Fruit fly (Drosophila melanogaster) whole organism, wandering third instar larva: Measurements from ENCODE around the gene mRpS30.

Source experiments
- CrebA ChIP-seq: fragments of 200-800 bp; sonication (Bioruptor generic); optimal IDR thresholded peaks from 2 replicates; lab custom pipeline; 2016; ENCODE audit warnings: missing biosample characterization, mild to moderate bottlenecking, missing genetic modification characterization, borderline replicate concordance
- Dfd ChIP-seq: fragments of >200 bp; optimal IDR thresholded peaks from 2 replicates; lab custom pipeline; 2017; ENCODE audit warnings: missing biosample characterization, missing genetic modification characterization
- GATAd ChIP-seq: sonication (Bioruptor generic); optimal IDR thresholded peaks from 2 replicates; lab custom pipeline; 2016; ENCODE audit warnings: missing biosample characterization, missing genetic modification characterization
- Hr78 ChIP-seq: fragments of >200 bp; optimal IDR thresholded peaks from 2 replicates; lab custom pipeline; 2017; ENCODE audit warnings: missing biosample characterization, missing genetic modification characterization
- Jra ChIP-seq: sonication (Bioruptor generic); optimal IDR thresholded peaks from 2 replicates; lab custom pipeline; 2016; ENCODE audit warnings: missing biosample characterization, missing genetic modification characterization
- Mio ChIP-seq: sonication (Bioruptor generic); optimal IDR thresholded peaks from 2 replicates; lab custom pipeline; 2016; ENCODE audit warnings: missing biosample characterization, missing genetic modification characterization
- N ChIP-seq: fragments of >200 bp; optimal IDR thresholded peaks from 2 replicates; lab custom pipeline; 2018; ENCODE audit warnings: missing biosample characterization, missing external identifiers, missing genetic modification characterization
- OdsH ChIP-seq: fragments of 200-800 bp; sonication (Bioruptor generic); optimal IDR thresholded peaks from 2 replicates; lab custom pipeline; 2016; ENCODE audit warnings: missing biosample characterization, mild to moderate bottlenecking, missing genetic modification characterization
- Rel ChIP-seq, 2 experiments: fragments of 200-800 bp; sonication (Bioruptor generic) in 1 of 2; optimal IDR thresholded peaks; 2 replicates in 1 of 2; 3 replicates in 1 of 2; lab custom pipeline; 2016 to 2019; ENCODE audit warnings: mild to moderate bottlenecking in 2 of 2, missing biosample characterization in 2 of 2, missing genetic modification characterization in 2 of 2, moderate library complexity in 1 of 2
- Vsx2 ChIP-seq: fragments of 200-300, 225-300 bp; sonication (Bioruptor generic); optimal IDR thresholded peaks from 2 replicates; lab custom pipeline; 2018; ENCODE audit warnings: missing biosample characterization, missing genetic modification characterization; ENCODE audit not compliant: partially characterized antibody
- br ChIP-seq: fragments of 200-800 bp; sonication (Bioruptor generic); optimal IDR thresholded peaks from 2 replicates; lab custom pipeline; 2016; ENCODE audit warnings: missing biosample characterization, missing genetic modification characterization
- brk ChIP-seq: fragments of 200-800 bp; sonication (Bioruptor generic); optimal IDR thresholded peaks from 2 replicates; lab custom pipeline; 2016; ENCODE audit warnings: missing biosample characterization, mild to moderate bottlenecking, missing genetic modification characterization
- dsf ChIP-seq: sonication (Bioruptor generic); optimal IDR thresholded peaks from 2 replicates; lab custom pipeline; 2016; ENCODE audit warnings: missing biosample characterization, missing genetic modification characterization, borderline replicate concordance
- foxo ChIP-seq, 2 experiments: fragments of 200-800 bp; sonication (Bioruptor generic); optimal IDR thresholded peaks; 2 replicates in 1 of 2; 3 replicates in 1 of 2; lab custom pipeline; 2016 to 2017; ENCODE audit warnings: missing biosample characterization in 2 of 2, missing genetic modification characterization in 2 of 2
- fru ChIP-seq: fragments of 200-800 bp; sonication (Bioruptor generic); optimal IDR thresholded peaks from 3 replicates; lab custom pipeline; 2016; ENCODE audit warnings: missing biosample characterization, mild to moderate bottlenecking, missing genetic modification characterization
- h ChIP-seq: fragments of 200-800 bp; sonication (Bioruptor generic); optimal IDR thresholded peaks from 3 replicates; lab custom pipeline; 2016; ENCODE audit warnings: missing biosample characterization, mild to moderate bottlenecking, missing genetic modification characterization
- jim ChIP-seq: fragments of 175-275, 200-325 bp; sonication (Bioruptor generic); optimal IDR thresholded peaks from 2 replicates; lab custom pipeline; 2016; ENCODE audit warnings: missing biosample characterization, mild to moderate bottlenecking, missing genetic modification characterization
- lola ChIP-seq: fragments of >200 bp; optimal IDR thresholded peaks from 2 replicates; lab custom pipeline; 2017; ENCODE audit warnings: missing biosample characterization, missing genetic modification characterization
- pan ChIP-seq: fragments of >200 bp; optimal IDR thresholded peaks from 2 replicates; lab custom pipeline; 2017
- psq ChIP-seq: fragments of 200-800 bp; sonication (Bioruptor generic); optimal IDR thresholded peaks from 3 replicates; lab custom pipeline; 2017; ENCODE audit warnings: missing biosample characterization, mild to moderate bottlenecking, missing genetic modification characterization, moderate library complexity
- rgr ChIP-seq: fragments of 200-800 bp; sonication (Bioruptor generic); optimal IDR thresholded peaks from 3 replicates; lab custom pipeline; 2016; ENCODE audit warnings: missing biosample characterization, mild to moderate bottlenecking, missing genetic modification characterization
- sage ChIP-seq: fragments of 200-800 bp; sonication (Bioruptor generic); optimal IDR thresholded peaks from 2 replicates; lab custom pipeline; 2016; ENCODE audit warnings: missing biosample characterization, mild to moderate bottlenecking, missing genetic modification characterization
- tai ChIP-seq: sonication (Bioruptor generic); optimal IDR thresholded peaks from 2 replicates; lab custom pipeline; 2016; ENCODE audit warnings: missing biosample characterization, missing genetic modification characterization
- woc ChIP-seq: sonication (Bioruptor generic); optimal IDR thresholded peaks from 2 replicates; lab custom pipeline; 2016; ENCODE audit warnings: missing biosample characterization, mild to moderate bottlenecking, missing genetic modification characterization

mRpS30 gene

DNA sequence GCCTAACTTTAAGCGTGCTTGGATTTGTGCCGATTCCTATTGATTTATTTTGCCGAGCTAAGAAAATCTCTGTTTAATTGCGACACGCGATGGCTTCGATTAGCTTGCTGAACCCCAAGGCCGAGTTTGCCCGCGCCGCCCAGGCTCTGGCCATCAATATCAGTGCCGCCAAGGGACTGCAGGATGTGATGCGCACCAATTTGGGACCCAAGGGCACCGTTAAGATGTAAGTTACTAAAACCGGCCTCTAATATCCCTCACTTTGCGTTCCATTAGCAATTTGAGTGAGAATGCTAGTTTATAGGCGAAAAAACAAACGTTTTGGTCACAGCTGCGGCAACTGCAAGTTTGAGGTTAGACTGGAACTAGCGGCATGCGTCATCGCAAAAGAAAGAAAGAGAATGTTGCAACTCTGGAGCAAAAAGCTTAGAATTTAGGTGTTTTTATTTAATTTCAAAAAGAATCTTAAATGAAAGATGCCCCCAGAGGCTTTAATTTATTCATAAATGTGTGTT, 39.1 kb upstream of the mRpS30 start:
- TF ChIP-seq rgr (GFP tag; lab: Kevin White, UChicago), result no peak
- TF ChIP-seq Jra (GFP tag; lab: Kevin White, UChicago), result peak; percentile 68

DNA sequence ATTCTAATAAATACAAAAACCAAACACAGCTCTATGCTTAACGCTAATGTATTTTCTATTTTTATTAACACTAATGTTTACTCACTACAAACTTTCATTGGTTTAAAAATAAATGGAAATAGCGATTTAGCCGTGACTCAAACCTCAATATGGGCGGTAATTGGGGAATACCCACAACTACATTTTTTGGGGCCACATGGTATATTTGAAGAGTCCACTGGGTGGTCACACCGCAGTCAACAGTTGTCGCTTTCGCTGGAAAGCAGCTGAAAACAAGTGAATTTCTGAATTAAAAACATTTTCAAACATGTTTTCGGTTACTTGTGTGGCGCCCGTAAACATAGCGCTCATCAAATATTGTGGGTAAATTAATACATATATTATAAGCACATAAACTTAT, 36.9 kb upstream of the mRpS30 start, which contains the start of gene Mvd:
Gene Mvd, plus strand, starts transcription at position 222 of the 400 bp plus-strand sequence.
- TF ChIP-seq Rel (GFP tag; optimal IDR thresholded peaks at IDR 0.05; lab: Kevin White, UChicago) (no peak), Rel (tag; optimal IDR thresholded peaks at IDR 0.05; lab: Kevin White, UChicago) (peak; percentile 99), foxo (GFP tag; optimal IDR thresholded peaks at IDR 0.05; lab: Kevin White, UChicago) (no peak)

DNA sequence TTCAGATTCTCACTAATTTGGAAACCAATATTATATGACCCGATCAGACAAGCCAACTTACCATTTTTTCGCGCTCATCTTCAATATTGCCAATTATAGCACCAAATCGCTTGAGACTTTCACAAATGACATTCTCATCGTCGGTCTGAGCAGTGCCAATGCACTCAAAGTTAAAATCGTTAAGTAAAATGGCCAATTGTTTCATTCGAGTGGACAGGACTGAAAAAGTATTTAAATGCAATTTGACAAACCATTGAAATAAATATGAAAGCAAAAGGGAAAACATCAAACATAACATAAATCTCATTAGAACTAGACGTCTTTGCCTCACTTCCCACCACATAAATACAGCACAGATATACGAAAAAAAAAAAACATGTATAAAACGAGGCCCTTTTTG, 29.8 kb upstream of the mRpS30 start, which contains the start of gene CG8260:
Gene CG8260, plus strand, starts transcription at position 301 of the 400 bp plus-strand sequence.
- TF ChIP-seq Mio (GFP tag; lab: Kevin White, UChicago), result no peak
- no peak for TF ChIP-seq brk (GFP tag; lab: Kevin White, UChicago)
- no peak for TF ChIP-seq dsf (GFP tag; lab: Kevin White, UChicago)
- TF ChIP-seq N (GFP tag; lab: Kevin White, UChicago), result no peak
- TF ChIP-seq jim (GFP tag; lab: Kevin White, UChicago), result no peak
- TF ChIP-seq lola (GFP tag; lab: Kevin White, UChicago), result no peak
- no peak for TF ChIP-seq GATAd (GFP tag; lab: Kevin White, UChicago)
- TF ChIP-seq foxo (GFP tag; optimal IDR thresholded peaks at IDR 0.05; lab: Kevin White, UChicago), result no peak
- no peak for TF ChIP-seq CrebA (GFP tag; lab: Kevin White, UChicago)

DNA sequence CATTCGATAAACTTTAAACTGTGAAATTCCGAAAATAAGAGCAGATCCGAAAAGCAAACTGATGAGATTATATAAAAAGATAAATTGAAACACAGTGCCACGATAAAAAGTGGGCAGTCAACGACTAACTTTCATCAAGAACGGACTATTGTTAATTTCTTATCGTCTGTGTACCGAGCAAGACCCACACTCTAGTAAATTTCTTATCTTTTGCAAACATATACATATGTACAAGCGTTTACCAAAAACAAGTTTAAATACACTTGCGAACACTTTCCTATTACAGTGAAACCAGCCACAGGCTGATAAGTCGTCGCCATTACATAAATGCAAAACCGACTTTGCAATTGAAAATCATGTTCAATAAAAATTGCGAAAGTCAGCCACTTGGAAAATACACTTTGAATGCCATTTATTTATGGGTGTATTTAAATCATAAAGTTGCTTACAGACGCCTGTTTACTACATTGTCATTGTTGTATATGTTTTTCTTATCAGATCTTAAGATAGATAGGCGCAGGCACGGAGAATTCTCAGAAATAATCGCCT, 27.1 kb upstream of the mRpS30 start:
- no peak for TF ChIP-seq sage (GFP tag; lab: Kevin White, UChicago)
- TF ChIP-seq fru (GFP tag; lab: Kevin White, UChicago), result peak; percentile 6
- no peak for TF ChIP-seq h (GFP tag; lab: Kevin White, UChicago)
- TF ChIP-seq psq, result no peak
- no peak for TF ChIP-seq jim (GFP tag; lab: Kevin White, UChicago)

DNA sequence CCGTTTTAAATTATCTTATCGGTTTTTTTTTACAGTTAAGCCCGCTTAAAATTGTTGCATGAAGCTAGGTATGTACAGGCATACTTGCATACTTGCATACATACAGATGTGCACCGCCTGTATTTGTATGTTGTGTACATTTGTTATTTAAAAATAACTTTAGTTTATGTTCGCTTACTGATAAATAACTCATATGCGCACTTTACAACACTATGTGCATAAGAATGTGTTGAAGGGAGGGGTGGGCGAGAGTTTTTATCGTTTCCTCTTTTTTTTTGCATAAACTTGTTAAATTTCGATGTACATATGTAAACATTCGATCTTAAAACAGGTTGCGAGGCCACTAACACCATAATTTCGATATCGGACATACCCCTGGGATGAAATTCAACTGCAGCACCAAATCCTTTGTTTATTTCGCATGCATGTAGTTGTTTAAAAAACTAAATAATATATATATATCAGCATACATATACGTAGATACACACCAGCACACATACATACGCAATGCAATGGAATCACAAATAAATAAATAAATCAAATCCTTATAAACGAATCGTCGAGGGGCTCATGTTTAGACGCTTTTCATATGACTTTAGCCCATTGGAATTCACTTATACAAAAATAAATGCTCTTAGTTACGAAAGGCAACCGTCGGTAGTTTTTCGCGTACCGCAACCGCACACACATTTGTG, 25.9 kb upstream of the mRpS30 start:
- TF ChIP-seq GATAd (GFP tag; lab: Kevin White, UChicago), result no peak
- TF ChIP-seq N (GFP tag; lab: Kevin White, UChicago), result no peak
- TF ChIP-seq brk (GFP tag; lab: Kevin White, UChicago), result no peak
- TF ChIP-seq Jra (GFP tag; lab: Kevin White, UChicago), result no peak
- TF ChIP-seq tai (GFP tag; lab: Kevin White, UChicago), result no peak
- TF ChIP-seq OdsH (GFP tag; lab: Kevin White, UChicago), result no peak
- no peak for TF ChIP-seq foxo (GFP tag; optimal IDR thresholded peaks at IDR 0.05; lab: Kevin White, UChicago)
- no peak for TF ChIP-seq psq
- TF ChIP-seq Dfd, result no peak
- TF ChIP-seq Vsx2, result no peak
- TF ChIP-seq woc (GFP tag; lab: Kevin White, UChicago), result no peak
- TF ChIP-seq, all 38 proteins: peak for 0

DNA sequence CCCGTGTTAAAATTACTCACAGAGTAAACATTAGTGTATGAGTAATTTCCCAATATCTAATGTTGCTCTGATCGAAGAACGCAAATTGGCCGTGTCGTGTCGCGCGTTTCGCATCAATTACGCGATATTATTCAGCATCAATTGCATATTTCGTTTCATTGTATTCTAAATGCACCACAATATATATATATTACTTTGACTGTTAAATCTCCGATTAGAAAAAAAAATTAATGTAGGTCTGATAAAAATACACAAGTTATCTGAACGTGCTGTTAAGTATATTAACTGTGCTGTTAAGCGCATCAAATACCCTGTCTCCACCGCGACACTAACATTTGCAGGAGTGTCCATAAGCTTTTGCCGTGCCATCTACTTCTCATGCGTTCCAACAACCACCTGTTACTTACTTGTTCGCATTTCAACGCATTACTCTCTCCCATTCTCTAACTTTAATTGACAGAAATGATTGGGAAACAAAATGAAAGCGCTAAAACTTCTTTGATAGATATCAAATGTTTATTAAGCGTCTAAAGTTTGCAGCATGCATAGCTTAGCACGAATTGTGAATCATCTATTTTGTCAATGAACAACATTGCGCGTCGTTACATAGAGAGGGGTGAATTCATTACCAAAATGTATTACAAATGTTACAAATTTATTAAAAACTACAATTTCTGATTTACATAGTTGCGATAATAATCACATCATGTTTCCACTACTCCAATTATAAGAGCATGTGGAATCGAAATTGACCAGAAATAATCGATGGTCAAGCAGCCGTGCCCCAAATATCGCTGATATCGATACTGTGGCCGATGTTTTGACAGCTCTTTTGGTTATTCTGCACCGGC, 25.2 kb upstream of the mRpS30 start, which contains the start of the genes Graf and mRpL3:
Gene Graf, minus strand, starts transcription at position 287 of the 851 bp plus-strand sequence.
Gene mRpL3, plus strand, starts transcription at position 802 of the 851 bp plus-strand sequence.
- TF ChIP-seq pan (lab: Kevin White, UChicago) (no peak), fru (GFP tag; lab: Kevin White, UChicago) (peak; percentile 97), N (GFP tag; lab: Kevin White, UChicago) (peak; percentile 84), woc (GFP tag; lab: Kevin White, UChicago) (peak; percentile 71), br (GFP tag; lab: Kevin White, UChicago) (no peak), Hr78 (peak; percentile 74)
